Fruit fly (Drosophila melanogaster) whole organism, embryonic: ENCODE data around the gene CG13364.

Source experiments
- B-H2 ChIP-seq: fragments of 200-800 bp; sonication (Bioruptor generic); optimal IDR thresholded peaks from 2 replicates; lab custom pipeline; 2018; ENCODE audit warnings: missing biosample characterization, mild to moderate bottlenecking, missing genetic modification characterization
- CG10959 ChIP-seq: fragments of 200-800 bp; sonication (Bioruptor generic); IDR thresholded peaks from 2 replicates; pipeline ENCODE4 v1.3.6; 2022; ENCODE audit warnings: missing biosample characterization, missing genetic modification characterization
- CG1233 ChIP-seq: fragments of 200-800 bp; sonication (Bioruptor generic); optimal IDR thresholded peaks from 4 replicates; lab custom pipeline; 2018; ENCODE audit warnings: missing biosample characterization, mild to moderate bottlenecking, missing genetic modification characterization
- CG13123 ChIP-seq: fragments of 200-800 bp; sonication (Bioruptor generic); optimal IDR thresholded peaks from 2 replicates; lab custom pipeline; 2016; ENCODE audit warnings: missing biosample characterization, missing genetic modification characterization
- CG13287 ChIP-seq: fragments of 200-800 bp; sonication (Bioruptor generic); IDR thresholded peaks from 2 replicates; pipeline ENCODE4 v1.3.6; 2022; ENCODE audit warnings: missing biosample characterization, missing genetic modification characterization; ENCODE audit not compliant: partially characterized antibody
- CG13296 ChIP-seq: fragments of 200-800 bp; sonication (Bioruptor generic); optimal IDR thresholded peaks from 3 replicates; lab custom pipeline; 2018; ENCODE audit warnings: missing biosample characterization, mild to moderate bottlenecking, missing genetic modification characterization
- CG14667 ChIP-seq: fragments of 200-800 bp; sonication (Bioruptor generic); IDR thresholded peaks from 2 replicates; pipeline ENCODE4 v1.3.6; 2022; ENCODE audit warnings: missing biosample characterization, missing genetic modification characterization
- CG15479 ChIP-seq: fragments of 200-800 bp; sonication (Bioruptor generic); optimal IDR thresholded peaks from 3 replicates; lab custom pipeline; 2019; ENCODE audit warnings: missing biosample characterization, mild to moderate bottlenecking, missing genetic modification characterization, moderate library complexity
- CG17328 ChIP-seq: fragments of 200-800 bp; sonication (Bioruptor generic); IDR thresholded peaks from 2 replicates; pipeline ENCODE4 v1.3.6; 2022; ENCODE audit warnings: missing biosample characterization, missing genetic modification characterization
- CG17802 ChIP-seq: fragments of 200-800 bp; sonication (Bioruptor generic); optimal IDR thresholded peaks from 2 replicates; lab custom pipeline; 2018; ENCODE audit warnings: missing biosample characterization, mild to moderate bottlenecking, missing genetic modification characterization, moderate library complexity
- CG2712 ChIP-seq: fragments of 200-800 bp; optimal IDR thresholded peaks from 3 replicates; lab custom pipeline; 2019; ENCODE audit warnings: missing biosample characterization, mild to moderate bottlenecking, missing genetic modification characterization, moderate library complexity
- CG30431 ChIP-seq: fragments of 200-800 bp; sonication (Bioruptor generic); optimal IDR thresholded peaks from 2 replicates; lab custom pipeline; 2017; ENCODE audit warnings: missing biosample characterization, missing genetic modification characterization
- CG3163 ChIP-seq: fragments of 200-800 bp; sonication (Bioruptor generic); optimal IDR thresholded peaks from 3 replicates; lab custom pipeline; 2016; ENCODE audit warnings: missing biosample characterization, missing genetic modification characterization
- CG34224 ChIP-seq: fragments of 200-800 bp; sonication (Bioruptor generic); IDR thresholded peaks from 3 replicates; pipeline ENCODE4 v1.3.6; 2022; ENCODE audit warnings: missing biosample characterization, missing genetic modification characterization; ENCODE audit not compliant: partially characterized antibody
- CG4707 ChIP-seq: fragments of 200-800 bp; sonication (Bioruptor generic); optimal IDR thresholded peaks from 2 replicates; lab custom pipeline; 2018; ENCODE audit warnings: missing biosample characterization, mild to moderate bottlenecking, missing genetic modification characterization, moderate library complexity
- CG7928 ChIP-seq: fragments of 200-800 bp; sonication (Bioruptor generic); optimal IDR thresholded peaks from 2 replicates; lab custom pipeline; 2017; ENCODE audit warnings: missing biosample characterization, mild to moderate bottlenecking, missing genetic modification characterization
- CG8765 ChIP-seq: fragments of 200-800 bp; sonication (Bioruptor generic); IDR thresholded peaks from 2 replicates; pipeline ENCODE4 v1.3.6; 2022; ENCODE audit warnings: missing biosample characterization, missing genetic modification characterization
- CG9817 ChIP-seq: fragments of 200-800 bp; sonication (Bioruptor generic); optimal IDR thresholded peaks from 2 replicates; lab custom pipeline; 2018; ENCODE audit warnings: missing biosample characterization, mild to moderate bottlenecking, missing genetic modification characterization, moderate library complexity
- CTCF ChIP-seq: fragments of 200-800 bp; sonication (Bioruptor generic); optimal IDR thresholded peaks from 2 replicates; lab custom pipeline; 2017; ENCODE audit warnings: missing biosample characterization, mild to moderate bottlenecking, missing genetic modification characterization, moderate library complexity
- Chrac-16 ChIP-seq: fragments of 200-800 bp; sonication (Bioruptor generic); optimal IDR thresholded peaks from 3 replicates; lab custom pipeline; 2016; ENCODE audit warnings: missing biosample characterization, missing genetic modification characterization
- Dek ChIP-seq: fragments of 200-800 bp; sonication (Bioruptor generic); optimal IDR thresholded peaks from 3 replicates; lab custom pipeline; 2019; ENCODE audit warnings: missing biosample characterization, mild to moderate bottlenecking, missing genetic modification characterization, moderate library complexity
- Doc2 ChIP-seq: fragments of 200-800 bp; sonication (Bioruptor generic); IDR thresholded peaks from 2 replicates; pipeline ENCODE4 v1.3.6; 2022; ENCODE audit warnings: missing biosample characterization, missing genetic modification characterization
- Doc3 ChIP-seq: fragments of 200-800 bp; sonication (Bioruptor generic); IDR thresholded peaks from 3 replicates; pipeline ENCODE4 v1.3.6; 2022; ENCODE audit warnings: missing biosample characterization, missing genetic modification characterization; ENCODE audit not compliant: partially characterized antibody
- Fer3 ChIP-seq: fragments of 200-800 bp; sonication (Bioruptor generic); optimal IDR thresholded peaks from 2 replicates; lab custom pipeline; 2018; ENCODE audit warnings: missing biosample characterization, mild to moderate bottlenecking, missing genetic modification characterization, moderate library complexity
- HLH4C ChIP-seq: fragments of 200-800 bp; sonication (Bioruptor generic); IDR thresholded peaks from 3 replicates; pipeline ENCODE4 v1.3.6; 2022; ENCODE audit warnings: missing biosample characterization, missing genetic modification characterization; ENCODE audit not compliant: partially characterized antibody
- Mad ChIP-seq: fragments of 200-800 bp; sonication (Bioruptor generic); optimal IDR thresholded peaks from 2 replicates; lab custom pipeline; 2016; ENCODE audit warnings: missing biosample characterization, missing genetic modification characterization
- Ravus ChIP-seq: fragments of 200-800 bp; sonication (Bioruptor generic); IDR thresholded peaks from 2 replicates; pipeline ENCODE4 v1.3.6; 2022; ENCODE audit warnings: missing biosample characterization, missing genetic modification characterization
- Stat92E ChIP-seq, 3 experiments: fragments of >200 bp in 2 of 3; fragments of 200-800 bp in 1 of 3; sonication (Bioruptor generic) in 1 of 3; optimal IDR thresholded peaks; 2 replicates each; lab custom pipeline; 2017 to 2019; ENCODE audit warnings: missing biosample characterization in 3 of 3, missing genetic modification characterization in 3 of 3, mild to moderate bottlenecking in 1 of 3, moderate library complexity in 1 of 3
- bcd ChIP-seq: fragments of 200-800 bp; sonication (Bioruptor generic); optimal IDR thresholded peaks from 2 replicates; lab custom pipeline; 2017; ENCODE audit warnings: missing biosample characterization, mild to moderate bottlenecking, missing genetic modification characterization
- bowl ChIP-seq: fragments of 200-800 bp; sonication (Bioruptor generic); IDR thresholded peaks from 2 replicates; pipeline ENCODE4 v1.3.6; 2022; ENCODE audit warnings: missing biosample characterization, missing genetic modification characterization
- btn ChIP-seq: fragments of 200-800 bp; sonication (Bioruptor generic); optimal IDR thresholded peaks from 2 replicates; lab custom pipeline; 2016; ENCODE audit warnings: missing biosample characterization, missing genetic modification characterization
- cato ChIP-seq: fragments of 200-800 bp; sonication (Bioruptor generic); optimal IDR thresholded peaks from 2 replicates; lab custom pipeline; 2016; ENCODE audit warnings: missing biosample characterization, missing genetic modification characterization, borderline replicate concordance
- chn ChIP-seq: fragments of 200-800 bp; sonication (Bioruptor generic); optimal IDR thresholded peaks from 2 replicates; lab custom pipeline; 2016; ENCODE audit warnings: missing biosample characterization, missing genetic modification characterization
- crp ChIP-seq, 2 experiments: fragments of 200-800 bp; sonication (Bioruptor generic); optimal IDR thresholded peaks; 2 replicates in 1 of 2; 3 replicates in 1 of 2; lab custom pipeline; 2017; ENCODE audit warnings: missing biosample characterization in 2 of 2, missing genetic modification characterization in 2 of 2, mild to moderate bottlenecking in 1 of 2, moderate library complexity in 1 of 2
- fd3F ChIP-seq: fragments of 200-800 bp; sonication (Bioruptor generic); optimal IDR thresholded peaks from 2 replicates; lab custom pipeline; 2018; ENCODE audit warnings: missing biosample characterization, mild to moderate bottlenecking, missing genetic modification characterization, moderate library complexity
- fd96Cb ChIP-seq: fragments of 200-800 bp; sonication (Bioruptor generic); optimal IDR thresholded peaks from 2 replicates; lab custom pipeline; 2018; ENCODE audit warnings: missing biosample characterization, mild to moderate bottlenecking, missing genetic modification characterization, moderate library complexity
- h ChIP-seq: fragments of >200 bp; optimal IDR thresholded peaks from 2 replicates; lab custom pipeline; 2017
- jing ChIP-seq: fragments of 200-800 bp; sonication (Bioruptor generic); optimal IDR thresholded peaks from 2 replicates; lab custom pipeline; 2018; ENCODE audit warnings: missing biosample characterization, mild to moderate bottlenecking, missing genetic modification characterization
- kni ChIP-seq: fragments of 200-800 bp; sonication (Bioruptor generic); optimal IDR thresholded peaks from 3 replicates; lab custom pipeline; 2017; ENCODE audit warnings: mild to moderate bottlenecking, missing biosample characterization, missing genetic modification reagents, missing genetic modification characterization
- lab ChIP-seq: fragments of 200-800 bp; sonication (Bioruptor generic); optimal IDR thresholded peaks from 3 replicates; lab custom pipeline; 2017; ENCODE audit warnings: missing biosample characterization, missing genetic modification characterization, mild to moderate bottlenecking, moderate library complexity, missing genetic modification reagents
- maf-S ChIP-seq: fragments of 200-800 bp; sonication (Bioruptor generic); optimal IDR thresholded peaks from 2 replicates; lab custom pipeline; 2016; ENCODE audit warnings: missing biosample characterization, missing genetic modification characterization
- nerfin-2 ChIP-seq: fragments of 200-800 bp; sonication (Bioruptor generic); IDR thresholded peaks from 2 replicates; pipeline ENCODE4 v1.3.6; 2022; ENCODE audit warnings: missing biosample characterization, missing genetic modification characterization; ENCODE audit not compliant: partially characterized antibody
- nmo ChIP-seq: fragments of 200-800 bp; sonication (Bioruptor generic); optimal IDR thresholded peaks from 2 replicates; lab custom pipeline; 2018; ENCODE audit warnings: missing biosample characterization, mild to moderate bottlenecking, missing genetic modification characterization, moderate library complexity
- oc ChIP-seq: fragments of 200-800 bp; sonication (Bioruptor generic); optimal IDR thresholded peaks from 2 replicates; lab custom pipeline; 2018; ENCODE audit warnings: missing biosample characterization, mild to moderate bottlenecking, missing genetic modification characterization, moderate library complexity
- pnt ChIP-seq: fragments of 200-800 bp; sonication (Bioruptor generic); optimal IDR thresholded peaks from 3 replicates; lab custom pipeline; 2016; ENCODE audit warnings: missing biosample characterization, missing genetic modification characterization
- pum ChIP-seq: fragments of 200-800 bp; sonication (Bioruptor generic); optimal IDR thresholded peaks from 2 replicates; lab custom pipeline; 2016; ENCODE audit warnings: missing biosample characterization, missing genetic modification characterization
- pzg ChIP-seq: fragments of 200-800 bp; sonication (Bioruptor generic); optimal IDR thresholded peaks from 3 replicates; lab custom pipeline; 2018; ENCODE audit warnings: missing biosample characterization, mild to moderate bottlenecking, missing genetic modification characterization, moderate library complexity
- shn ChIP-seq: fragments of 200-800 bp; sonication (Bioruptor generic); optimal IDR thresholded peaks from 3 replicates; lab custom pipeline; 2016; ENCODE audit warnings: missing biosample characterization, missing genetic modification characterization
- so ChIP-seq: fragments of 200-800 bp; sonication (Bioruptor generic); IDR thresholded peaks from 3 replicates; pipeline ENCODE4 v1.3.6; 2022; ENCODE audit warnings: missing biosample characterization, missing genetic modification characterization
- sug ChIP-seq: fragments of 200-800 bp; optimal IDR thresholded peaks from 2 replicates; lab custom pipeline; 2019; ENCODE audit warnings: missing biosample characterization, mild to moderate bottlenecking, missing genetic modification characterization, moderate library complexity
- tin ChIP-seq: fragments of 200-800 bp; sonication (Bioruptor generic); optimal IDR thresholded peaks from 3 replicates; lab custom pipeline; 2016; ENCODE audit warnings: missing biosample characterization, missing genetic modification characterization
- zen2 ChIP-seq: fragments of 200-800 bp; sonication (Bioruptor generic); IDR thresholded peaks from 3 replicates; pipeline ENCODE4 v1.3.6; 2022; ENCODE audit warnings: missing biosample characterization, missing genetic modification characterization; ENCODE audit not compliant: partially characterized antibody

Gene CG13364

DNA sequence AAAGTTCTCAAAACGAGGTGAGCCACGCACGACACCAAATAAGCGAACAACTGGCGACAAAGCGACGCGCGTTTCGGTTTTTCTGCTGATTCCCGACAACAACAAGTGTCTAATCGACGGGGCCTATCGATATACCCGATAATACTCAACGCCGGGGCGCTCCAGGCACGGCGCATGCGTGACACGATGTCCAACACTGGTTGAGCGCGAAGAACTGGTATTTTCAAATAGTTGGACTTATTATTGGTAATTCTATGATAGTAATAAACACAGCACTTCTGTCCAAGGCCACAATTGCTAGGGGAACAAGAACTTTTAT, 7.6 kb downstream of the CG13364 start (continued):
- TF ChIP-seq CG4707 (GFP tag; lab: Kevin White, UChicago) (no peak), Stat92E (GFP tag; optimal IDR thresholded peaks at IDR 0.05; lab: Kevin White, UChicago) (peak in 1 of 3 experiments; percentile 2), pzg (GFP tag; lab: Kevin White, UChicago) (peak; percentile 66), fd96Cb (tag; lab: Kevin White, UChicago) (no peak), CG3163 (GFP tag; lab: Kevin White, UChicago) (no peak), pum (GFP tag; lab: Kevin White, UChicago) (no peak), jing (GFP tag; lab: Kevin White, UChicago) (no peak), CG13296 (GFP tag; lab: Kevin White, UChicago) (no peak), CG13123 (GFP tag; lab: Kevin White, UChicago) (no peak), B-H2 (GFP tag; lab: Kevin White, UChicago) (no peak), maf-S (no peak), Dek (tag; lab: Kevin White, UChicago) (no peak), CG15479 (GFP tag; lab: Kevin White, UChicago) (no peak), CG1233 (GFP tag; lab: Kevin White, UChicago) (no peak), HLH4C (GFP tag; lab: Robert Waterston, UW) (peak; percentile 69), bcd (GFP tag; lab: Kevin White, UChicago) (no peak), so (no peak), CG14667 (GFP tag; lab: Robert Waterston, UW) (no peak), Doc3 (GFP tag; lab: Robert Waterston, UW) (peak; percentile 73), CG34224 (peak; percentile 71), kni (GFP tag; lab: Kevin White, UChicago) (no peak), CG17328 (GFP tag; lab: Robert Waterston, UW) (no peak), Chrac-16 (no peak), Mad (GFP tag; lab: Kevin White, UChicago) (no peak), CG13287 (GFP tag; lab: Robert Waterston, UW) (peak; percentile 81), CG30431 (GFP tag; lab: Kevin White, UChicago) (no peak), Fer3 (tag; lab: Kevin White, UChicago) (no peak), tin (GFP tag; lab: Kevin White, UChicago) (no peak), CTCF (GFP tag; lab: Kevin White, UChicago) (peak; percentile 52), CG7928 (GFP tag; lab: Kevin White, UChicago) (no peak), sug (tag; lab: Kevin White, UChicago) (no peak), CG8765 (GFP tag; lab: Robert Waterston, UW) (no peak), oc (tag; lab: Kevin White, UChicago) (no peak), CG10959 (GFP tag; lab: Robert Waterston, UW) (no peak), cato (GFP tag; lab: Kevin White, UChicago) (no peak), fd3F (GFP tag; lab: Kevin White, UChicago) (no peak), Doc2 (no peak), btn (GFP tag; lab: Kevin White, UChicago) (no peak), CG17802 (no peak), nerfin-2 (GFP tag; lab: Robert Waterston, UW) (peak; percentile 42; the same call in 1 of the 2 replicates), zen2 (GFP tag; lab: Robert Waterston, UW) (peak; percentile 71; the same call in 2 of the 3 replicates), bowl (GFP tag; lab: Robert Waterston, UW) (no peak), nmo (GFP tag; lab: Kevin White, UChicago) (no peak), CG2712 (tag; lab: Kevin White, UChicago) (peak; percentile 5), shn (GFP tag; lab: Kevin White, UChicago) (peak; percentile 24), chn (GFP tag; lab: Kevin White, UChicago) (peak; percentile 1), CG9817 (tag; lab: Kevin White, UChicago) (no peak), pnt (GFP tag; lab: Kevin White, UChicago) (no peak), Ravus (GFP tag; lab: Robert Waterston, UW) (no peak), crp (GFP tag; optimal IDR thresholded peaks at IDR 0.05; lab: Kevin White, UChicago) (no peak), h (lab: Kevin White, UChicago) (no peak), lab (GFP tag; lab: Kevin White, UChicago) (no peak)
